Worm (Caenorhabditis elegans): ENCODE measurements around the gene str-163.

Gene str-163

DNA sequence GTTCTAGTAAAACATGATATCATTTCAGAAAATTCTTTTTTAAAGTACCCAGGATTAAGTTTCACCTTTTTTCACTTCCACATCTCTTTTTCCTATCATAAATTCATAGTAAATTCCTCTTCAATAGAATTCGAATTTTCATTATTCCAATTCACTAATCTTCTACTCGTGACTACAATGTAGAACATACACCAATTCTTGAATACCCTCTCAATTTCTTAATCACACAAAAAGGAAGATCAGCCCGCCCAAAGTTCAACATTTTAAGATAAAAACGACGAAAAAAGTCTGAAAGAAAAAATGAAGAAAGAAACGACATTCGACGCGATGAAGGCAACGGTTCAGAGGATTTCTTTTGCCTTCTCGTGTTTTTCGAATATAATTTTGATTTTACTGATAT lies at the start of gene str-163:
Gene str-163, plus strand, starts transcription at position 301 of the 400 bp plus-strand sequence.
- TF ChIP-seq aly-1 (tag; optimal IDR thresholded peaks at IDR 0.05) = no peak

DNA sequence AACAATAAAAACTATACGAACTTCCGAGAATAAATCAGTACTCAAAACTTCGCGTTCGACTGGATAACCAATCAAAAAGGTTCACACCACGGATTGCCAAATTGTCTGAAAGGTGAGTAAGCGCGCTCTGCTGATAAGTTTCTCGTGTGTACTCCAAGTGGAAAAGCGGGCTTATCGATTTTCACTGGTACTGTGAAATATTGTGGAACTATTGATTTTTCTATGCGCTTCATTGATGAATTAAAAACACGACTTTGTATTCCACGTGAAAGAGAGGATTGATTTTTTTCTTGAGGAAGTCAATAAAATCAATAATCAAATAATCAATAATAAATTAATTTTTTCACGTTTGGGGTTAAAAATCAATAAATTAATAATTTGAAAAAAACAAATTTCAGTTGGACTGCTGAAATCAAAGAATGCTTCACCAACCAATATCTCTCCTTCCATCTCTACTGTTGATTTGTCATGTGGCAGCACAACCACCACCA lies 48.3 kb upstream of the str-163 start, which contains the start of gene T08B6.4:
Gene T08B6.4, plus strand, starts transcription at position 51 of the 491 bp plus-strand sequence.
- no peak for TF ChIP-seq sea-1 (GFP tag; conservative IDR thresholded peaks at IDR 0.05)
- no peak for TF ChIP-seq flt-1 (GFP tag; IDR thresholded peaks at IDR 0.05)
- TF ChIP-seq tra-4 (tag; optimal IDR thresholded peaks at IDR 0.05) = no peak
- no peak for TF ChIP-seq ama-1 (optimal IDR thresholded peaks at IDR 0.05)

DNA sequence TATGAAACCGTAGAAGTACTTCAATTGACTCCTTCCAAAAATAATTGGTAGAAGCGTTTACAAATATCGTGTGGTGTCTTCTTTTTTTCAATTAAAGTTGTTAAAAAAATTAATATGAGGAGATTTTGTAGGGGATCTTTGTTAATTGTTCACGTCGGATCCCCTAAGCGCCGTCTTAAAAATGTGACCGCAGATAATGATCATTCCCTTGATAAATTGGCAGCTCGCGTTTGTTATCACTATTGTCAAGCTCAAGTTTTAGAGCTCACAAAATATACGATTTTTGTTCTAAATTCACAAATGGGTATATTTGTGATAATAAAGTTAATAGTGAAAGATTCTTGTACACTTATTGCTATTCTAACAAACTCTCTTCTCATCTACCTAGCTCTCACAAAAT lies 44.9 kb upstream of the str-163 start, which contains the start of gene str-159:
Gene str-159, plus strand, starts transcription at position 301 of the 400 bp plus-strand sequence.
- TF ChIP-seq tra-4 (tag; optimal IDR thresholded peaks at IDR 0.05) (no peak), flt-1 (GFP tag; IDR thresholded peaks at IDR 0.05) (no peak), aly-1 (tag; optimal IDR thresholded peaks at IDR 0.05) (no peak), B0310.2 (tag; optimal IDR thresholded peaks at IDR 0.05) (no peak), hnd-1 (tag; optimal IDR thresholded peaks at IDR 0.05) (no peak), ets-7 (tag; optimal IDR thresholded peaks at IDR 0.05) (no peak)

DNA sequence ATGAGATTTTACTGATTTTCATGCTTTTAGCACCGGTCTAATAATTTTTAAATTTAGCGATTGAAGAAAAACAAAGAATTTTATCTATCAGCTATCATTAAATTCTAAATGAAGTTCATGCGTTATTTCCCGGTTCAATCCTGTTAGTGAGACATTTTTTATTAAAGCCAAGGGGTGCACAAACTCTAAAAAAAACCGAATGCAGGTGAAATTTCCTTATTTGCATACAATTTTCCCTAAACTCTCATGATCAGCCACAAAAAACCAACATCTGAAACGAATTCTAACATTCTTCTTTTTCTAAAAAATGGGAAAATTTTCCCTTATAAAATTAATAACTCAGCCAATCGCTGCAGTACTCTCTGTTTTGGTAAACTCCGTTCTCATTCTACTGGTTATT lies 40.9 kb upstream of the str-163 start, which contains the start of gene str-156:
Gene str-156, plus strand, starts transcription at position 301 of the 400 bp plus-strand sequence.
- no peak for TF ChIP-seq F13C5.2 (tag; optimal IDR thresholded peaks at IDR 0.05)
- TF ChIP-seq hmg-4 (GFP tag; optimal IDR thresholded peaks at IDR 0.05) = no peak
- TF ChIP-seq B0310.2 (tag; optimal IDR thresholded peaks at IDR 0.05) = no peak
- TF ChIP-seq ama-1 (optimal IDR thresholded peaks at IDR 0.05) = no peak
- no peak for TF ChIP-seq ets-7 (tag; optimal IDR thresholded peaks at IDR 0.05)
- no peak for TF ChIP-seq tra-4 (tag; optimal IDR thresholded peaks at IDR 0.05)
- TF ChIP-seq flt-1 (GFP tag; IDR thresholded peaks at IDR 0.05) = no peak
- no peak for TF ChIP-seq tbx-11 (GFP tag; IDR thresholded peaks at IDR 0.05)

DNA sequence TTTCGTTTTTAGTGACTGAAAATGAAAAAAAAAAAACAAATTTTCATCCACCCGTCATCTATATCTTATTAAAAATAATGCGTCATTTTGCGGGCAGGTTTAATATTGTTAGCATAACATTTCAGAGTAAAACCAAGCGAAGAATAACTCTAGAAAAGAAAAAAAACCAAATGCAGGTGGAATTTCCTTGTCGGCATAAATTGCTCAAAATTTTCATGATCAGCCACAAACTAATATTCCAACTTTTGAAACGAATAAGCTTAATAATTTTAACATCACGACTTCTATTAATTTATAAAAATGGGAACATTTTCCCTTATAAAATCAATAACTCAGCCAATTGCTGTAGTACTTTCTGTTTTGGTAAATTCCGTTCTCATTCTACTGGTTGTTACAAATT lies 38.3 kb upstream of the str-163 start, which contains the start of gene str-155:
Gene str-155, plus strand, starts transcription at position 301 of the 400 bp plus-strand sequence.
- no peak for TF ChIP-seq aly-1 (tag; optimal IDR thresholded peaks at IDR 0.05)
- TF ChIP-seq sea-1 (GFP tag; conservative IDR thresholded peaks at IDR 0.05) = no peak
- TF ChIP-seq B0310.2 (tag; optimal IDR thresholded peaks at IDR 0.05) = no peak
- no peak for TF ChIP-seq hnd-1 (tag; optimal IDR thresholded peaks at IDR 0.05)
- no peak for TF ChIP-seq scrt-1 (GFP tag; IDR thresholded peaks at IDR 0.05)
- no peak for TF ChIP-seq flt-1 (GFP tag; IDR thresholded peaks at IDR 0.05)
- TF ChIP-seq tra-4 (tag; optimal IDR thresholded peaks at IDR 0.05) = no peak
- no peak for TF ChIP-seq ama-1 (optimal IDR thresholded peaks at IDR 0.05)
- TF ChIP-seq hmg-4 (GFP tag; optimal IDR thresholded peaks at IDR 0.05) = no peak
- no peak for TF ChIP-seq ets-7 (tag; optimal IDR thresholded peaks at IDR 0.05)

DNA sequence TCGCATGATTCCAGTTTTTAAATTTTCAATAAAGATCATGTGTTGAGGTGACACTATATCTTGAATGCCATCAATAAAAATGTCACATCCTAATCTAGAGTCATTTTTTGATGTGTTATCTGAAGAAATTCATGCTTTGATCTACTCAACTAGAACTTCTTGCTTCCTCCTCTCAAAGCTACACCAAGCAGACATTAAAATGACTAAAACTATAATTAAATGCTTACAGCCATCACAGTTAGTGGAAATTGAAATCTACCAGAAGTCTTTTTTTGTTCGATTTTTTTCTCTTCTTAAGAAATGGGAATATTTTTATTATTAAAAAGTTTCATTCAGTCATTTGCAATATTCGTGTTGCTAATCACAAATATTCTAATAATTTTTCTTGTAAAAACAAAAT lies 36.2 kb upstream of the str-163 start, which contains the start of gene str-158:
Gene str-158, plus strand, starts transcription at position 301 of the 400 bp plus-strand sequence.
- TF ChIP-seq aly-1 (tag; optimal IDR thresholded peaks at IDR 0.05) (no peak), tbx-11 (GFP tag; IDR thresholded peaks at IDR 0.05) (no peak), tbx-37 (GFP tag; conservative IDR thresholded peaks at IDR 0.05) (no peak), sea-1 (GFP tag; conservative IDR thresholded peaks at IDR 0.05) (no peak), B0310.2 (tag; optimal IDR thresholded peaks at IDR 0.05) (no peak), hmg-4 (GFP tag; optimal IDR thresholded peaks at IDR 0.05) (no peak), tra-4 (tag; optimal IDR thresholded peaks at IDR 0.05) (no peak), hnd-1 (tag; optimal IDR thresholded peaks at IDR 0.05) (no peak), hmbx-1 (tag; optimal IDR thresholded peaks at IDR 0.05) (no peak), F13C5.2 (tag; optimal IDR thresholded peaks at IDR 0.05) (no peak), ceh-36 (tag; optimal IDR thresholded peaks at IDR 0.05) (no peak), flt-1 (GFP tag; IDR thresholded peaks at IDR 0.05) (no peak), scrt-1 (GFP tag; IDR thresholded peaks at IDR 0.05) (no peak)

DNA sequence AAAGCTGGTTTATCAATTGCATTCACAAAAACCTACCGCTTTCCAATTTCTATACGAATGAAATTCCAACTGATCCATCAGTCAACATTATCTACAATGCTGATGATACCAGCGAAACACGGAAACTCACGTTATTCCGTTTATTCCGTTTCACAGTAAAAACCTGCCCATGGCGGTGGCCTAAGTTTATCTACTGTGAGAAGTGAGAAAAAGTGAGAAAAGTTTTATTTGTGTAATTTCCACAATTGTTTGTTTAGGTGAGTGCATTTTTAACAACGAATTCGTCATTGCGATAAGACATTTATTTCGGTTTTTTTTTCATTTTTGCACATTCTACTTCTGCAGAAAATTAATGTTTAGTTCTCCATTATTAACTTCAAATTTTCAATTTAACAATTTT lies 23.9 kb upstream of the str-163 start, which contains the start of gene Y9C9A.8:
Gene Y9C9A.8, plus strand, starts transcription at position 301 of the 400 bp plus-strand sequence.
- no peak for TF ChIP-seq hnd-1 (tag; optimal IDR thresholded peaks at IDR 0.05)
- TF ChIP-seq aly-1 (tag; optimal IDR thresholded peaks at IDR 0.05) = no peak
- no peak for TF ChIP-seq flt-1 (GFP tag; IDR thresholded peaks at IDR 0.05)
- TF ChIP-seq B0310.2 (tag; optimal IDR thresholded peaks at IDR 0.05) = no peak
- no peak for TF ChIP-seq tra-4 (tag; optimal IDR thresholded peaks at IDR 0.05)
- TF ChIP-seq ama-1 (optimal IDR thresholded peaks at IDR 0.05) = no peak
- no peak for TF ChIP-seq hmg-4 (GFP tag; optimal IDR thresholded peaks at IDR 0.05)
- TF ChIP-seq tbx-37 (GFP tag; conservative IDR thresholded peaks at IDR 0.05) = no peak
- no peak for TF ChIP-seq scrt-1 (GFP tag; IDR thresholded peaks at IDR 0.05)
- TF ChIP-seq sea-1 (GFP tag; conservative IDR thresholded peaks at IDR 0.05) = no peak
- TF ChIP-seq pes-1 (GFP tag; IDR thresholded peaks at IDR 0.05) = no peak
- TF ChIP-seq ceh-13 (GFP tag; optimal IDR thresholded peaks at IDR 0.05) = no peak
- TF ChIP-seq ets-7 (tag; optimal IDR thresholded peaks at IDR 0.05) = no peak
- TF ChIP-seq ceh-36 (tag; optimal IDR thresholded peaks at IDR 0.05) = no peak
- TF ChIP-seq F13C5.2 (tag; optimal IDR thresholded peaks at IDR 0.05) = no peak
- TF ChIP-seq hmbx-1 (tag; optimal IDR thresholded peaks at IDR 0.05) = no peak
- TF ChIP-seq tbx-11 (GFP tag; IDR thresholded peaks at IDR 0.05) = no peak

DNA sequence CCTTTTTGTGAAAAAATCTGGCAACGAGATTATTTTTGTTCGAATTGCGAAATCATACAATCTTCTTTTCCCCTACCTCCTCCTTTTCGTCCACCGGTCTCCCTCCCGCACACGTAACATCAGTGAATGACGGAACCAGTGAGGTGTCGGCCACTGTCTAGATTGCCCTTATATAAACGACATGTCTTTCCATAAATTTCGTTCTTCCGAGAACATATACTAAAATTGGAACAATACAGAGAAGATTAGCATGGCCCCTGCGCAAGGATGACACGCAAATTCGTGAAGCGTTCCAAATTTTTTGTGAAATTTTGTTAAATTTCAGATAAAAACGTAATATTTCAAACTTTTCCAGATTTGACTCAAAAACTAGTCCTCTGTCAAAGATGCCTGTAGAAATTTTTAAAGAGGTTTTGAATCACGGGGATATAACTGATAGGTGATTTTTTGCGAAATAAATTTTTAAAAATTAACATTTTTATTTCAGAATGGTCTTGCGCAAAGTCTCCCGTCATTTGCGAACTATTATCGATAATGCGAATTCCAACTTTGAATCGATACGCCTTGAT lies 23.1 kb upstream of the str-163 start:
- peak; percentile 39; the same call in 1 of the 2 replicates for TF ChIP-seq flt-1 (GFP tag; IDR thresholded peaks at IDR 0.05)
- TF ChIP-seq scrt-1 (GFP tag; IDR thresholded peaks at IDR 0.05) = no peak
- TF ChIP-seq hmg-4 (GFP tag; optimal IDR thresholded peaks at IDR 0.05) = no peak
- no peak for TF ChIP-seq aly-1 (tag; optimal IDR thresholded peaks at IDR 0.05)
- no peak for TF ChIP-seq tra-4 (tag; optimal IDR thresholded peaks at IDR 0.05)
- no peak for TF ChIP-seq ama-1 (optimal IDR thresholded peaks at IDR 0.05)
- TF ChIP-seq hmbx-1 (tag; optimal IDR thresholded peaks at IDR 0.05) = no peak
- peak; percentile 6 for TF ChIP-seq ceh-13 (GFP tag; optimal IDR thresholded peaks at IDR 0.05)
- TF ChIP-seq tbx-11 (GFP tag; IDR thresholded peaks at IDR 0.05) = 0 out of 2 replicates have a peak, but pooled peaks have one; percentile 16
- TF ChIP-seq pes-1 (GFP tag; IDR thresholded peaks at IDR 0.05) = peak; percentile 63; the same call in 1 of the 2 replicates
- no peak for TF ChIP-seq ceh-36 (tag; optimal IDR thresholded peaks at IDR 0.05)
- TF ChIP-seq ets-7 (tag; optimal IDR thresholded peaks at IDR 0.05) = no peak
- TF ChIP-seq B0310.2 (tag; optimal IDR thresholded peaks at IDR 0.05) = no peak

All from whole organism, early embryonic.